Worm (Caenorhabditis elegans): ENCODE results near the gene Y51H7C.13.

Y51H7C.13 gene

ce11 chrII:1500959-1501358 lies 34.6 kb upstream of the Y51H7C.13 start:
- TF ChIP-seq sem-2 (GFP tag; optimal IDR thresholded peaks at IDR 0.05) (no peak), unc-62 (GFP tag; optimal IDR thresholded peaks at IDR 0.05) (peak; percentile 9)

DNA sequence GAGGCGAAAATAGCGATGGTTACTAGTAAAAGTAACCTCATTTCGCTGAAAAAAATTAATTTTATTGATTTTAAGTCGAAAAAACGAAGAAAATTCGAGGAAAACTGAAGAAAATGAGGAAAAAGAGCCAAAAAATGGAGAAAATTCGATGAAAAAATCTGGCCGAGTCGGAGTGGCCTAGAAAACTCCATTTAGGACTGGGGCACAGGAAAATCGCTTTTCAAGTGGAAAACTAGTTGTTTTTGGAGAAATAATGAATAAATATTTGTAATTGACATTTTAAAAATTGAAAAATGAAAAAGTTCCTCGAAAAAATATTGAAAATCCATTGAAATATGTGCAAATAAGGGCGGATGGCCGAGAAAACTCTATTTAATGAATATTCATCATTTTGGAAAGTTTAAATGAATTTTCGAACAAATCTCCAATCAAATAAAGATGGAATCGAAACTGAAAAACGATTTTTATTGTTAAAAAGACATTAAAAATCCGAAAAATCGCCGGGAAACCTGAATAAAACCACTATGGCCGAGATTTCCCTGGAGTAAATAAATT lies 34.0 kb upstream of the Y51H7C.13 start, which contains the start of gene emc-1:
TSS of gene emc-1 (minus strand) at position 45 of the 555 bp plus-strand sequence.
- TF ChIP-seq lsy-2 (tag; optimal IDR thresholded peaks at IDR 0.05): no peak
- TF ChIP-seq ces-1 (GFP tag; optimal IDR thresholded peaks at IDR 0.05): peak; percentile 75
- TF ChIP-seq nhr-237 (tag; optimal IDR thresholded peaks at IDR 0.05): no peak

- TF ChIP-seq mep-1 (tag; optimal IDR thresholded peaks at IDR 0.05) (no peak), sptf-1 (tag; optimal IDR thresholded peaks at IDR 0.05) (no peak), drap-1 (GFP tag; optimal IDR thresholded peaks at IDR 0.05) (no peak)
These were observed 24.5 kb upstream of the Y51H7C.13 start for ce11 chrII:1490813-1491212.

- no peak for TF ChIP-seq nhr-237 (tag; optimal IDR thresholded peaks at IDR 0.05)
- no peak for TF ChIP-seq bed-3 (GFP tag; optimal IDR thresholded peaks at IDR 0.05)
- TF ChIP-seq nhr-2 (tag; optimal IDR thresholded peaks at IDR 0.05): no peak
- no peak for TF ChIP-seq ceh-39 (tag; optimal IDR thresholded peaks at IDR 0.05)
- TF ChIP-seq ztf-11 (tag; optimal IDR thresholded peaks at IDR 0.05): no peak
- TF ChIP-seq sem-2 (GFP tag; optimal IDR thresholded peaks at IDR 0.05): no peak
- TF ChIP-seq ceh-83 (GFP tag; optimal IDR thresholded peaks at IDR 0.05): no peak
- no peak for TF ChIP-seq snpc-4 (tag; optimal IDR thresholded peaks at IDR 0.05)
- no peak for TF ChIP-seq tbx-8 (GFP tag; optimal IDR thresholded peaks at IDR 0.05)
These were observed 16.1 kb upstream of the Y51H7C.13 start for ce11 chrII:1482419-1482818.

ce11 chrII:1481660-1482059 lies 15.3 kb upstream of the Y51H7C.13 start:
- no peak for TF ChIP-seq ceh-83 (GFP tag; optimal IDR thresholded peaks at IDR 0.05)
- TF ChIP-seq flh-1 (GFP tag; optimal IDR thresholded peaks at IDR 0.05): no peak
- TF ChIP-seq mep-1 (tag; optimal IDR thresholded peaks at IDR 0.05): no peak
- no peak for TF ChIP-seq nhr-76 (tag; optimal IDR thresholded peaks at IDR 0.05)
- TF ChIP-seq tbx-8 (GFP tag; optimal IDR thresholded peaks at IDR 0.05): no peak

DNA sequence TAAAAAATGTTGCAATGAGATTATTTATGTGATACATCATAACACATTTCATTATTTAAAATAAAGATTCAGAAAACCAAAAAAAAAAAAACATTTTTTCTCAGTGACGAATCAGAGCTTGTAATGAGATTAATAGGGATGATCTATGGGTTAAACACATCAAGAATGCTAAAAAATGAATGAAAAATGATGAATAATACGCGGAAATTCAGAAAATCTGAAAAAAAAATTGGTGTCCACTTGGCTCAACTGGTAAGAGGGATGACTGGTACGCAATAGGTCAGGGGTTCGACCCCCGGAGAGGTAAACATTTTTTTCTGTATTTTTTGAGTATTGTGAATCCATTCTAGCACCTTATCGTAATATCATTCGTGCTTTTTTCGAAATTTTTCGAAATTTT lies 12.2 kb upstream of the Y51H7C.13 start:
- TF ChIP-seq hlh-1 (tag; optimal IDR thresholded peaks at IDR 0.05) (no peak), elt-1 (tag; optimal IDR thresholded peaks at IDR 0.05; ENCODE audit: borderline replicate concordance, insufficient read depth) (no peak), lsy-2 (tag; optimal IDR thresholded peaks at IDR 0.05) (no peak), ceh-39 (tag; optimal IDR thresholded peaks at IDR 0.05) (no peak), sem-2 (GFP tag; optimal IDR thresholded peaks at IDR 0.05) (no peak), drap-1 (GFP tag; optimal IDR thresholded peaks at IDR 0.05) (no peak), nhr-76 (tag; optimal IDR thresholded peaks at IDR 0.05) (no peak), ces-1 (GFP tag; optimal IDR thresholded peaks at IDR 0.05) (no peak), unc-62 (GFP tag; optimal IDR thresholded peaks at IDR 0.05) (no peak), tbx-8 (GFP tag; optimal IDR thresholded peaks at IDR 0.05) (no peak), flh-1 (GFP tag; optimal IDR thresholded peaks at IDR 0.05) (no peak), zip-8 (tag; optimal IDR thresholded peaks at IDR 0.05) (no peak)

DNA sequence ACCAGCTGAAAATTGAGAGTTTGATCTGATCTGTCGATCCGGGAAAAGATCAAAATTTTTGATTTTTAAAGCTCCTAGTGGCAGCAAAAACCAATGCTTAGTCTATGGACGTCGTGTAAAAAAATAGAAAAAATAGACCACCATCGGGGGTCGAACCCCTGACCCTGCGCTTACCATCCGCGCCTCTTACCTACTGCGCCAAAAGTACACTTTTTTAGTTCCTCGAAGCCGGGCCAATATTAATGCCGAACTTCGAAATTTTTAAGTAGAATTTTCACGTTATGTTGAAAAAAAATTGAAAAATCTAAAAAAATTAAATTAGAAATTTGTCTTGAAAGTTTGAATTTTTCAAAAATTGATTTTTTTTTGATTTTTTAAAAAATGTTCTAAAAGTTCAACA lies 11.6 kb upstream of the Y51H7C.13 start:
- no peak for TF ChIP-seq blmp-1 (tag; optimal IDR thresholded peaks at IDR 0.05)
- TF ChIP-seq nhr-28 (tag; optimal IDR thresholded peaks at IDR 0.05): no peak

DNA sequence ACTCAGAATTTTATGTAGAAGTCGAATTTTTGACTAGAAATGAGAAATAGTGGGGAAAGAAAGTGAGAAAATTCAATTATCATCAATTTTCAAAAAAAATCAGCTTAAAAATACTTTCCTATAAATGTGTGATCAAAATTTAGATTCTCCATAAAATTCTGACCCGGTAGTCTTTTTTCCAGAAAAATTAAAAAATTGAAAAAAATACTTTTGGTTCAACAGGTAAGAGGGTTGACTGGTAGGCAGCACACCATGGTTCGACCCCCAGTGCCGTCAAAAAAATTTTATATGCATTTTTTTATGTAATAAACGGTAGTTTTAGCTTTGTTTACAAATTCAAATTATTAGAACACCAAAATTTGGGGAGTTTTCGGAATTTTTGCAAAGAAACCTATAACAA lies 10.9 kb upstream of the Y51H7C.13 start:
- TF ChIP-seq M03D4.4 (tag; optimal IDR thresholded peaks at IDR 0.05) (no peak), nhr-2 (tag; optimal IDR thresholded peaks at IDR 0.05) (no peak), mab-5 (tag; optimal IDR thresholded peaks at IDR 0.05) (no peak), cnd-1 (tag; optimal IDR thresholded peaks at IDR 0.05) (no peak), nhr-12 (tag; optimal IDR thresholded peaks at IDR 0.05) (no peak)

Measured in whole organism, mixed stage, embryonic.